Worm (Caenorhabditis elegans) whole organism, young adult: ENCODE results near the gene mtrf-1L.

Experiments
- C17E4.6 ChIP-seq: fragments of 200-800 bp; sonication (Bioruptor generic); IDR thresholded peaks from 2 replicates; pipeline ENCODE4 v1.3.6; 2022; ENCODE audit warnings: missing genetic modification reagents, missing genetic modification characterization, missing compliant biosample characterization
- attf-6 ChIP-seq: fragments of 200-800 bp; sonication (Bioruptor generic); IDR thresholded peaks from 2 replicates; pipeline ENCODE4 v1.3.6; 2022; ENCODE audit warnings: missing genetic modification reagents, missing genetic modification characterization, missing compliant biosample characterization
- dpl-1 ChIP-seq: fragments of 150-350 bp; optimal IDR thresholded peaks from 2 replicates; lab custom pipeline; 2014; ENCODE audit warnings: missing biosample characterization, missing genetic modification reagents, missing genetic modification characterization
- efl-1 ChIP-seq: fragments of 150-350 bp; optimal IDR thresholded peaks from 2 replicates; lab custom pipeline; 2014; ENCODE audit warnings: missing biosample characterization, missing genetic modification reagents, missing genetic modification characterization
- hmg-1.2 ChIP-seq: fragments of 200-800 bp; sonication (Bioruptor generic); IDR thresholded peaks from 2 replicates; pipeline ENCODE4 v1.3.6; 2022; ENCODE audit warnings: missing genetic modification reagents, missing genetic modification characterization, missing compliant biosample characterization
- let-526 ChIP-seq: fragments of 200-800 bp; sonication (Bioruptor generic); IDR thresholded peaks from 2 replicates; pipeline ENCODE4 v1.3.6; 2022; ENCODE audit warnings: missing genetic modification reagents, missing genetic modification characterization, missing compliant biosample characterization
- mes-4 ChIP-seq: sonication (generic microtip); optimal IDR thresholded peaks from 2 replicates; lab custom pipeline; 2016; ENCODE audit warnings: missing genotype, missing genetic modification characterization, missing compliant biosample characterization
- nhr-120 ChIP-seq: fragments of 200-800 bp; sonication (Bioruptor generic); IDR thresholded peaks from 2 replicates; pipeline ENCODE4 v1.3.6; 2022; ENCODE audit warnings: missing genetic modification characterization, missing compliant biosample characterization
- nhr-27 ChIP-seq: fragments of 200-800 bp; sonication (Bioruptor generic); optimal IDR thresholded peaks from 2 replicates; lab custom pipeline; 2018; ENCODE audit warnings: mild to moderate bottlenecking, missing genetic modification characterization, moderate library complexity, missing compliant biosample characterization
- pha-4 ChIP-seq: fragments of 150-350 bp; sonication (generic microtip); optimal IDR thresholded peaks from 2 replicates; lab custom pipeline; 2014; ENCODE audit warnings: missing biosample characterization, missing genetic modification reagents, missing genetic modification characterization
- sea-2 ChIP-seq: fragments of 200-800 bp; sonication (Bioruptor generic); IDR thresholded peaks from 2 replicates; pipeline ENCODE4 v1.3.6; 2022; ENCODE audit warnings: missing genetic modification characterization, missing compliant biosample characterization
- snpc-1.3 ChIP-seq: sonication (generic microtip); optimal IDR thresholded peaks from 2 replicates; lab custom pipeline; 2017; ENCODE audit warnings: missing genetic modification characterization, mild to moderate bottlenecking, missing compliant biosample characterization, antibody characterized with exemption, moderate library complexity, missing genotype, missing genetic modification reagents; ENCODE audit not compliant: insufficient read depth
- unc-130 ChIP-seq: sonication (generic microtip); optimal IDR thresholded peaks from 2 replicates; lab custom pipeline; 2016; ENCODE audit warnings: missing genetic modification reagents, missing genetic modification characterization, missing compliant biosample characterization
- unc-62 ChIP-seq: fragments of 150-350 bp; optimal IDR thresholded peaks from 2 replicates; lab custom pipeline; 2014; ENCODE audit warnings: missing biosample characterization, missing genetic modification reagents, missing genetic modification characterization

- TF ChIP-seq C17E4.6 (GFP tag; lab: Robert Waterston, UW) (no peak), nhr-27 (tag; lab: Kevin White, UChicago) (no peak), sea-2 (GFP tag; lab: Robert Waterston, UW) (no peak), let-526 (GFP tag; lab: Robert Waterston, UW) (no peak), unc-62 (GFP tag; lab: Kevin White, UChicago) (no peak), hmg-1.2 (no peak), pha-4 (tag; lab: Kevin White, UChicago) (no peak), efl-1 (no peak), dpl-1 (GFP tag; lab: Kevin White, UChicago) (no peak), attf-6 (GFP tag; lab: Robert Waterston, UW) (no peak), mes-4 (tag; lab: Kevin White, UChicago) (no peak), nhr-120 (GFP tag; lab: Robert Waterston, UW) (no peak), snpc-1.3 (no peak), unc-130 (no peak)
Measured at ce11 chrIV:5139972-5140371, 47.0 kb upstream of the mtrf-1L start.
